Worm (Caenorhabditis elegans): ENCODE results near the gene ceh-87.

- TF ChIP-seq ama-1 (optimal IDR thresholded peaks at IDR 0.05) (no peak), ets-7 (tag; optimal IDR thresholded peaks at IDR 0.05) (no peak), pes-1 (GFP tag; IDR thresholded peaks at IDR 0.05) (no peak), B0310.2 (tag; optimal IDR thresholded peaks at IDR 0.05) (no peak), ceh-13 (GFP tag; optimal IDR thresholded peaks at IDR 0.05) (no peak), hnd-1 (tag; optimal IDR thresholded peaks at IDR 0.05) (no peak), aly-1 (tag; optimal IDR thresholded peaks at IDR 0.05) (no peak)
Measured at ce11 chrII:2686985-2687675, 3.0 kb upstream of the ceh-87 start, which contains the start of the genes sup-9 and nspf-1.
